Worm (Caenorhabditis elegans) whole organism, L4 larva: ENCODE measurements around the gene decr-1.1.

ENCODE experiments used
- D1046.2 ChIP-seq: fragments of 200-800 bp; sonication (Bioruptor generic); IDR thresholded peaks from 2 replicates; pipeline ENCODE4 v1.3.6; 2022; ENCODE audit warnings: missing genetic modification characterization, missing compliant biosample characterization
- R02D3.7 ChIP-seq: fragments of 150-350 bp; sonication (generic microtip); optimal IDR thresholded peaks from 3 replicates; lab custom pipeline; 2014; ENCODE audit warnings: missing biosample characterization, missing genetic modification characterization
- T20F7.1 ChIP-seq: fragments of 200-800 bp; sonication (Bioruptor generic); optimal IDR thresholded peaks from 2 replicates; lab custom pipeline; 2018; ENCODE audit warnings: mild to moderate bottlenecking, missing genetic modification characterization, missing compliant biosample characterization
- Y105C5A.15 ChIP-seq: fragments of 200-800 bp; sonication (Bioruptor generic); IDR thresholded peaks from 2 replicates; pipeline ENCODE4 v1.3.6; 2022; ENCODE audit warnings: missing genetic modification characterization, missing compliant biosample characterization
- Y48G9A.11 ChIP-seq: fragments of 200-800 bp; sonication (Bioruptor generic); IDR thresholded peaks from 2 replicates; pipeline ENCODE4 v1.3.6; 2022; ENCODE audit warnings: missing genetic modification reagents, missing genetic modification characterization, missing compliant biosample characterization
- Y75B8A.6 ChIP-seq: fragments of 200-800 bp; sonication (Bioruptor generic); IDR thresholded peaks from 2 replicates; pipeline ENCODE4 v1.3.6; 2022; ENCODE audit warnings: missing genetic modification reagents, missing genetic modification characterization, missing compliant biosample characterization
- ZK337.2 ChIP-seq: fragments of 200-800 bp; sonication (Bioruptor generic); IDR thresholded peaks from 2 replicates; pipeline ENCODE4 v1.3.6; 2022; ENCODE audit warnings: missing genetic modification reagents, missing genetic modification characterization, missing compliant biosample characterization
- ZK546.5 ChIP-seq, 2 experiments: sonication (generic microtip); optimal IDR thresholded peaks; 2 replicates each; lab custom pipeline; 2017; ENCODE audit warnings: missing biosample characterization in 2 of 2, missing genetic modification characterization in 2 of 2
- aha-1 ChIP-seq: fragments of 150-350 bp; peaks from one replicate; lab custom pipeline; 2014; ENCODE audit warnings: missing biosample characterization, missing genetic modification characterization
- ama-1 ChIP-seq: fragments of 150-350 bp; optimal IDR thresholded peaks from 2 replicates; lab custom pipeline; 2014; ENCODE audit warnings: inconsistent platforms, mixed read lengths
- attf-4 ChIP-seq: sonication (generic microtip); optimal IDR thresholded peaks from 3 replicates; lab custom pipeline; 2017; ENCODE audit warnings: missing biosample characterization, missing genetic modification characterization
- ceh-28 ChIP-seq: fragments of 150-350 bp; optimal IDR thresholded peaks from 2 replicates; lab custom pipeline; 2014; ENCODE audit warnings: missing biosample characterization, missing genetic modification reagents, missing genetic modification characterization
- ceh-32 ChIP-seq: sonication (generic microtip); optimal IDR thresholded peaks from 2 replicates; lab custom pipeline; 2016; ENCODE audit warnings: mild to moderate bottlenecking, missing genetic modification characterization, missing compliant biosample characterization; ENCODE audit not compliant: poor library complexity
- ceh-62 ChIP-seq: sonication (generic microtip); optimal IDR thresholded peaks from 2 replicates; lab custom pipeline; 2017; ENCODE audit warnings: missing biosample characterization, missing genetic modification characterization
- ceh-82 ChIP-seq: sonication (generic microtip); optimal IDR thresholded peaks from 2 replicates; lab custom pipeline; 2017; ENCODE audit warnings: missing biosample characterization, missing genetic modification characterization
- ces-1 ChIP-seq: fragments of 150-350 bp; sonication (generic microtip); optimal IDR thresholded peaks from 4 replicates; lab custom pipeline; 2014; ENCODE audit warnings: missing biosample characterization, missing genetic modification reagents, missing genetic modification characterization
- daf-12 ChIP-seq: fragments of 150-350 bp; optimal IDR thresholded peaks from 2 replicates; lab custom pipeline; 2014; ENCODE audit warnings: missing biosample characterization, missing genetic modification reagents, missing genetic modification characterization
- daf-19 ChIP-seq: fragments of 200-800 bp; sonication (Bioruptor generic); conservative IDR thresholded peaks from 2 replicates; pipeline ENCODE4 v1.3.6; 2022; ENCODE audit warnings: missing genetic modification characterization, missing compliant biosample characterization
- dmd-6 ChIP-seq: fragments of 200-800 bp; sonication (Bioruptor generic); IDR thresholded peaks from 2 replicates; pipeline ENCODE4 v1.3.6; 2022; ENCODE audit warnings: missing genetic modification reagents, missing genetic modification characterization, missing compliant biosample characterization
- dmd-8 ChIP-seq: fragments of 200-800 bp; sonication (Bioruptor generic); IDR thresholded peaks from 2 replicates; pipeline ENCODE4 v1.3.6; 2022; ENCODE audit warnings: missing genetic modification characterization, missing compliant biosample characterization
- dmd-9 ChIP-seq: fragments of 200-800 bp; sonication (Bioruptor generic); IDR thresholded peaks from 2 replicates; pipeline ENCODE4 v1.3.6; 2022; ENCODE audit warnings: missing genetic modification reagents, missing genetic modification characterization, missing compliant biosample characterization
- dpl-1 ChIP-seq: fragments of 150-350 bp; optimal IDR thresholded peaks from 2 replicates; lab custom pipeline; 2014; ENCODE audit warnings: missing biosample characterization, missing genetic modification reagents, missing genetic modification characterization
- duxl-1 ChIP-seq: sonication (generic microtip); optimal IDR thresholded peaks from 2 replicates; lab custom pipeline; 2016; ENCODE audit warnings: mild to moderate bottlenecking, missing genetic modification characterization, moderate library complexity, missing compliant biosample characterization; ENCODE audit not compliant: poor library complexity
- dve-1 ChIP-seq: sonication (generic microtip); optimal IDR thresholded peaks from 2 replicates; lab custom pipeline; 2017; ENCODE audit warnings: antibody characterized with exemption, mild to moderate bottlenecking, missing genetic modification characterization, missing compliant biosample characterization; ENCODE audit not compliant: insufficient read depth
- egl-27 ChIP-seq: sonication (generic microtip); optimal IDR thresholded peaks from 3 replicates; lab custom pipeline; 2017; ENCODE audit warnings: missing biosample characterization, missing genetic modification reagents, missing genetic modification characterization
- egl-43 ChIP-seq: fragments of 200-800 bp; sonication (Bioruptor generic); IDR thresholded peaks from 2 replicates; pipeline ENCODE4 v1.3.6; 2022; ENCODE audit warnings: missing genetic modification reagents, missing genetic modification characterization, missing compliant biosample characterization
- fkh-10 ChIP-seq: fragments of 150-350 bp; optimal IDR thresholded peaks from 2 replicates; lab custom pipeline; 2014; ENCODE audit warnings: missing biosample characterization, missing genetic modification reagents, missing genetic modification characterization
- hif-1 ChIP-seq, 2 experiments: sonication (generic microtip); optimal IDR thresholded peaks; 2 replicates each; lab custom pipeline; 2016 to 2017; ENCODE audit warnings: missing compliant biosample characterization in 2 of 2, missing genetic modification characterization in 2 of 2, missing genetic modification reagents in 2 of 2, missing genotype in 2 of 2, mild to moderate bottlenecking in 1 of 2
- hlh-11 ChIP-seq: fragments of 200-800 bp; sonication (Bioruptor generic); optimal IDR thresholded peaks from 2 replicates; lab custom pipeline; 2018; ENCODE audit warnings: mild to moderate bottlenecking, missing genetic modification characterization, missing compliant biosample characterization
- hlh-30 ChIP-seq: sonication (generic microtip); optimal IDR thresholded peaks from 2 replicates; lab custom pipeline; 2017; ENCODE audit warnings: antibody characterized with exemption, mild to moderate bottlenecking, missing genetic modification characterization, missing compliant biosample characterization; ENCODE audit not compliant: insufficient read depth
- jun-1 ChIP-seq: fragments of 150-350 bp; optimal IDR thresholded peaks from 2 replicates; lab custom pipeline; 2014; ENCODE audit warnings: missing biosample characterization, missing genetic modification reagents, missing genetic modification characterization
- lin-29 ChIP-seq: fragments of 200-800 bp; sonication (Bioruptor generic); IDR thresholded peaks from 2 replicates; pipeline ENCODE4 v1.3.6; 2022; ENCODE audit warnings: missing genetic modification reagents, missing genetic modification characterization, missing compliant biosample characterization
- lin-39 ChIP-seq: fragments of 150-350 bp; optimal IDR thresholded peaks from 2 replicates; lab custom pipeline; 2014; ENCODE audit warnings: missing biosample characterization, missing genetic modification reagents, missing genetic modification characterization
- lsy-2 ChIP-seq, 2 experiments: fragments of 150-350 bp in 1 of 2; sonication (generic microtip) in 1 of 2; optimal IDR thresholded peaks; 2 replicates each; lab custom pipeline; 2014 to 2017; ENCODE audit warnings: missing biosample characterization in 2 of 2, missing genetic modification characterization in 2 of 2
- madf-5 ChIP-seq, 2 experiments: fragments of 200-800 bp; sonication (Bioruptor generic); IDR thresholded peaks; 2 replicates each; pipeline ENCODE4 v1.3.6; 2022; ENCODE audit warnings: missing compliant biosample characterization in 2 of 2, missing genetic modification characterization in 2 of 2
- madf-9 ChIP-seq: fragments of 200-800 bp; sonication (Bioruptor generic); conservative IDR thresholded peaks from 2 replicates; pipeline ENCODE4 v1.3.6; 2022; ENCODE audit warnings: missing genetic modification reagents, missing genetic modification characterization, missing compliant biosample characterization
- mdl-1 ChIP-seq, 2 experiments: fragments of 150-350 bp in 1 of 2; sonication (generic microtip) in 1 of 2; optimal IDR thresholded peaks; 2 replicates each; lab custom pipeline; 2014 to 2017; ENCODE audit warnings: missing biosample characterization in 2 of 2, missing genetic modification characterization in 2 of 2
- mdt-29 ChIP-seq: fragments of 200-800 bp; sonication (Bioruptor generic); IDR thresholded peaks from 2 replicates; pipeline ENCODE4 v1.3.6; 2022; ENCODE audit warnings: missing genetic modification reagents, missing genetic modification characterization, missing compliant biosample characterization
- mep-1 ChIP-seq: fragments of 150-350 bp; sonication (generic microtip); optimal IDR thresholded peaks from 3 replicates; lab custom pipeline; 2014; ENCODE audit warnings: missing biosample characterization, missing genetic modification characterization
- mxl-2 ChIP-seq: fragments of 200-800 bp; sonication (Bioruptor generic); conservative IDR thresholded peaks from 2 replicates; pipeline ENCODE4 v1.3.6; 2022; ENCODE audit warnings: missing genetic modification reagents, missing genetic modification characterization, missing compliant biosample characterization
- mxl-3 ChIP-seq: fragments of 200-800 bp; sonication (Bioruptor generic); optimal IDR thresholded peaks from 2 replicates; lab custom pipeline; 2018; ENCODE audit warnings: mild to moderate bottlenecking, missing genetic modification characterization, missing compliant biosample characterization
- nhr-10 ChIP-seq: fragments of 150-350 bp; optimal IDR thresholded peaks from 2 replicates; lab custom pipeline; 2014; ENCODE audit warnings: missing biosample characterization, missing genetic modification characterization
- nhr-28 ChIP-seq: fragments of 150-350 bp; optimal IDR thresholded peaks from 2 replicates; lab custom pipeline; 2014; ENCODE audit warnings: missing biosample characterization, missing genetic modification characterization
- nhr-42 ChIP-seq: fragments of 200-800 bp; sonication (Bioruptor generic); IDR thresholded peaks from 2 replicates; pipeline ENCODE4 v1.3.6; 2022; ENCODE audit warnings: missing genetic modification characterization, missing compliant biosample characterization
- nhr-76 ChIP-seq: fragments of 150-350 bp; optimal IDR thresholded peaks from 2 replicates; lab custom pipeline; 2014; ENCODE audit warnings: missing biosample characterization, missing genetic modification characterization
- pqm-1 ChIP-seq: sonication (generic microtip); optimal IDR thresholded peaks from 2 replicates; lab custom pipeline; 2017; ENCODE audit warnings: missing biosample characterization, missing genetic modification characterization
- set-16 ChIP-seq: fragments of 200-800 bp; sonication (Bioruptor generic); IDR thresholded peaks from 2 replicates; pipeline ENCODE4 v1.3.6; 2022; ENCODE audit warnings: missing genetic modification reagents, missing genetic modification characterization, missing compliant biosample characterization
- unc-130 ChIP-seq: sonication (generic microtip); optimal IDR thresholded peaks from 2 replicates; lab custom pipeline; 2016; ENCODE audit warnings: missing genetic modification reagents, missing genetic modification characterization, missing compliant biosample characterization
- unc-39 ChIP-seq: sonication (generic microtip); optimal IDR thresholded peaks from 2 replicates; lab custom pipeline; 2017; ENCODE audit warnings: missing biosample characterization, missing genetic modification characterization
- vab-7 ChIP-seq: fragments of 200-800 bp; sonication (Bioruptor generic); IDR thresholded peaks from 2 replicates; pipeline ENCODE4 v1.3.6; 2022; ENCODE audit warnings: missing genetic modification reagents, missing genetic modification characterization, missing compliant biosample characterization
- zip-2 ChIP-seq: fragments of 150-350 bp; optimal IDR thresholded peaks from 2 replicates; lab custom pipeline; 2014; ENCODE audit warnings: missing biosample characterization, missing genetic modification characterization

The decr-1.1 gene

ce11 chrV:13787948-13788681 lies 5.9 kb downstream of the decr-1.1 start (continued):
- TF ChIP-seq ceh-32 (tag; lab: Kevin White, UChicago), result no peak
- TF ChIP-seq dve-1 (tag; lab: Kevin White, UChicago), result peak; percentile 68
- TF ChIP-seq duxl-1 (tag; lab: Kevin White, UChicago), result no peak
- no peak for TF ChIP-seq jun-1
- no peak for TF ChIP-seq egl-43 (GFP tag; lab: Robert Waterston, UW)
- no peak for TF ChIP-seq ZK337.2
- peak; percentile 56 for TF ChIP-seq pqm-1 (tag; lab: Kevin White, UChicago)
- TF ChIP-seq ceh-28 (tag; lab: Kevin White, UChicago), result no peak
- TF ChIP-seq attf-4 (tag; lab: Kevin White, UChicago), result no peak
- no peak for TF ChIP-seq ceh-62 (tag; lab: Kevin White, UChicago)
- TF ChIP-seq mxl-2 (GFP tag; lab: Robert Waterston, UW), result no peak
- no peak for TF ChIP-seq ces-1
- no peak for TF ChIP-seq egl-27
- TF ChIP-seq madf-5 (GFP tag; IDR thresholded peaks at IDR 0.05; lab: Robert Waterston, UW), result no peak
- no peak for TF ChIP-seq ZK546.5 (tag; optimal IDR thresholded peaks at IDR 0.05; lab: Kevin White, UChicago)
- TF ChIP-seq Y75B8A.6 (GFP tag; lab: Robert Waterston, UW), result no peak
- TF ChIP-seq hlh-11, result no peak
- no peak for TF ChIP-seq unc-130
- TF ChIP-seq Y105C5A.15, result no peak
- TF ChIP-seq dmd-6 (GFP tag; lab: Robert Waterston, UW), result peak; percentile 29; the same call in 1 of the 2 replicates
- TF ChIP-seq mep-1 (tag; lab: Kevin White, UChicago), result peak; percentile 25
- TF ChIP-seq R02D3.7 (tag; lab: Kevin White, UChicago), result no peak
- TF ChIP-seq nhr-28 (tag; lab: Kevin White, UChicago), result no peak
- no peak for TF ChIP-seq daf-12 (tag; lab: Kevin White, UChicago)
- TF ChIP-seq daf-19 (GFP tag; lab: Robert Waterston, UW), result no peak
- TF ChIP-seq Y48G9A.11, result no peak
- TF ChIP-seq lsy-2 (tag; optimal IDR thresholded peaks at IDR 0.05; lab: Kevin White, UChicago), result no peak
- no peak for TF ChIP-seq mdt-29 (GFP tag; lab: Robert Waterston, UW)
- TF ChIP-seq lin-29 (GFP tag; lab: Robert Waterston, UW), result no peak
- no peak for TF ChIP-seq dmd-8 (GFP tag; lab: Robert Waterston, UW)
- no peak for TF ChIP-seq D1046.2 (GFP tag; lab: Robert Waterston, UW)
- TF ChIP-seq unc-39 (tag; lab: Kevin White, UChicago), result no peak
- TF ChIP-seq fkh-10, result no peak
- TF ChIP-seq mdl-1 (tag; optimal IDR thresholded peaks at IDR 0.05; lab: Kevin White, UChicago), result peak in 1 of 2 experiments; percentile 1
- no peak for TF ChIP-seq lin-39 (tag; lab: Kevin White, UChicago)
- peak; percentile 51 for TF ChIP-seq aha-1 (tag; lab: Kevin White, UChicago)
- no peak for TF ChIP-seq zip-2
- TF ChIP-seq madf-9 (GFP tag; lab: Robert Waterston, UW), result no peak
- TF ChIP-seq T20F7.1 (GFP tag; lab: Kevin White, UChicago), result no peak
- TF ChIP-seq dpl-1 (GFP tag; lab: Kevin White, UChicago), result no peak
- no peak for TF ChIP-seq mxl-3 (GFP tag; lab: Kevin White, UChicago)
- TF ChIP-seq vab-7, result no peak
- no peak for TF ChIP-seq ceh-82 (tag; lab: Kevin White, UChicago)
- TF ChIP-seq nhr-42, result no peak
- no peak for TF ChIP-seq nhr-76
- no peak for TF ChIP-seq set-16 (GFP tag; lab: Robert Waterston, UW)
- TF ChIP-seq hlh-30 (tag; lab: Kevin White, UChicago), result peak; percentile 82
- no peak for TF ChIP-seq ama-1
- no peak for TF ChIP-seq hif-1 (tag; optimal IDR thresholded peaks at IDR 0.05; lab: Kevin White, UChicago)
- no peak for TF ChIP-seq dmd-9
- no peak for TF ChIP-seq nhr-10 (tag; lab: Kevin White, UChicago)
